Worm (Caenorhabditis elegans) whole organism, mixed stage, embryonic: ENCODE measurements around the gene glct-6.
A peak's percentile ranks its signal among the peaks of the same experiment; 100 is the strongest.

Source experiments
- M03D4.4 ChIP-seq: sonication (generic microtip); optimal IDR thresholded peaks from 2 replicates; lab custom pipeline; 2017; ENCODE audit warnings: mild to moderate bottlenecking, missing genetic modification characterization, missing compliant biosample characterization
- bed-3 ChIP-seq: fragments of 200-800 bp; sonication (Bioruptor generic); optimal IDR thresholded peaks from 3 replicates; lab custom pipeline; 2018; ENCODE audit warnings: mild to moderate bottlenecking, missing genetic modification characterization, moderate library complexity, missing compliant biosample characterization
- blmp-1 ChIP-seq: fragments of 150-350 bp; optimal IDR thresholded peaks from 2 replicates; lab custom pipeline; 2014; ENCODE audit warnings: missing biosample characterization, missing genetic modification characterization
- ceh-39 ChIP-seq: fragments of 150-350 bp; optimal IDR thresholded peaks from 2 replicates; lab custom pipeline; 2014; ENCODE audit warnings: missing biosample characterization, missing genetic modification characterization
- ceh-43 ChIP-seq: fragments of 200-800 bp; sonication (Bioruptor generic); optimal IDR thresholded peaks from 2 replicates; lab custom pipeline; 2018; ENCODE audit warnings: mild to moderate bottlenecking, missing genetic modification characterization, moderate library complexity, missing compliant biosample characterization
- ceh-83 ChIP-seq: fragments of 200-800 bp; sonication (Bioruptor generic); optimal IDR thresholded peaks from 2 replicates; lab custom pipeline; 2018; ENCODE audit warnings: mild to moderate bottlenecking, missing genetic modification characterization, missing compliant biosample characterization
- ces-1 ChIP-seq: fragments of 150-350 bp; optimal IDR thresholded peaks from 2 replicates; lab custom pipeline; 2014; ENCODE audit warnings: missing biosample characterization, missing genetic modification reagents, missing genetic modification characterization
- cnd-1 ChIP-seq: fragments of 200-800 bp; sonication (Bioruptor generic); optimal IDR thresholded peaks from 2 replicates; lab custom pipeline; 2018; ENCODE audit warnings: mild to moderate bottlenecking, missing genetic modification characterization, missing compliant biosample characterization
- drap-1 ChIP-seq: fragments of 200-800 bp; sonication (Bioruptor generic); optimal IDR thresholded peaks from 3 replicates; lab custom pipeline; 2018; ENCODE audit warnings: mild to moderate bottlenecking, missing genetic modification characterization, missing compliant biosample characterization
- elt-1 ChIP-seq: sonication (generic microtip); optimal IDR thresholded peaks from 2 replicates; lab custom pipeline; 2017; ENCODE audit warnings: missing genetic modification characterization, mild to moderate bottlenecking, missing compliant biosample characterization, antibody characterized with exemption, moderate library complexity, borderline replicate concordance; ENCODE audit not compliant: insufficient read depth
- elt-3 ChIP-seq: fragments of 150-350 bp; optimal IDR thresholded peaks from 2 replicates; lab custom pipeline; 2014; ENCODE audit warnings: missing biosample characterization, missing genetic modification characterization
- flh-1 ChIP-seq: fragments of 200-800 bp; sonication (Bioruptor generic); optimal IDR thresholded peaks from 2 replicates; lab custom pipeline; 2018; ENCODE audit warnings: mild to moderate bottlenecking, missing genetic modification characterization, moderate library complexity, missing compliant biosample characterization
- ham-2 ChIP-seq: fragments of 200-800 bp; sonication (Bioruptor generic); optimal IDR thresholded peaks from 2 replicates; lab custom pipeline; 2018; ENCODE audit warnings: mild to moderate bottlenecking, missing genetic modification characterization, missing compliant biosample characterization
- hlh-1 ChIP-seq: fragments of 150-350 bp; optimal IDR thresholded peaks from 2 replicates; lab custom pipeline; 2014; ENCODE audit warnings: missing biosample characterization, missing genetic modification reagents, missing genetic modification characterization
- lin-13 ChIP-seq: fragments of 150-350 bp; optimal IDR thresholded peaks from 2 replicates; lab custom pipeline; 2014; ENCODE audit warnings: missing biosample characterization, missing genetic modification characterization
- lin-32 ChIP-seq: fragments of 200-800 bp; sonication (Bioruptor generic); optimal IDR thresholded peaks from 2 replicates; lab custom pipeline; 2018; ENCODE audit warnings: mild to moderate bottlenecking, missing genetic modification characterization, missing compliant biosample characterization
- lsy-2 ChIP-seq: fragments of 150-350 bp; optimal IDR thresholded peaks from 2 replicates; lab custom pipeline; 2014; ENCODE audit warnings: missing biosample characterization, missing genetic modification characterization
- mab-5 ChIP-seq: fragments of 150-350 bp; optimal IDR thresholded peaks from 2 replicates; lab custom pipeline; 2014; ENCODE audit warnings: missing biosample characterization, missing genetic modification characterization
- mep-1 ChIP-seq: fragments of 150-350 bp; optimal IDR thresholded peaks from 2 replicates; lab custom pipeline; 2017; ENCODE audit warnings: missing biosample characterization, missing genetic modification reagents, missing genetic modification characterization, inconsistent platforms
- mls-2 ChIP-seq: sonication (generic microtip); optimal IDR thresholded peaks from 2 replicates; lab custom pipeline; 2016; ENCODE audit warnings: mild to moderate bottlenecking, missing genetic modification characterization, moderate library complexity, missing compliant biosample characterization
- nhr-12 ChIP-seq: fragments of 150-350 bp; optimal IDR thresholded peaks from 2 replicates; lab custom pipeline; 2014; ENCODE audit warnings: missing biosample characterization, missing genetic modification characterization
- nhr-2 ChIP-seq: fragments of 150-350 bp; optimal IDR thresholded peaks from 2 replicates; lab custom pipeline; 2014; ENCODE audit warnings: missing biosample characterization, missing genetic modification characterization
- nhr-237 ChIP-seq: fragments of 150-350 bp; optimal IDR thresholded peaks from 2 replicates; lab custom pipeline; 2014; ENCODE audit warnings: missing biosample characterization, missing genetic modification characterization
- nhr-28 ChIP-seq: fragments of 150-350 bp; optimal IDR thresholded peaks from 2 replicates; lab custom pipeline; 2014; ENCODE audit warnings: missing biosample characterization, missing genetic modification characterization
- nhr-76 ChIP-seq: sonication (generic microtip); optimal IDR thresholded peaks from 2 replicates; lab custom pipeline; 2017; ENCODE audit warnings: missing biosample characterization, missing genetic modification characterization
- pha-4 ChIP-seq: fragments of 150-350 bp; optimal IDR thresholded peaks from 2 replicates; lab custom pipeline; 2018; ENCODE audit warnings: missing biosample characterization, missing genetic modification reagents, missing genetic modification characterization
- sem-2 ChIP-seq: fragments of 200-800 bp; sonication (Bioruptor generic); optimal IDR thresholded peaks from 2 replicates; lab custom pipeline; 2018; ENCODE audit warnings: mild to moderate bottlenecking, missing genetic modification characterization, missing compliant biosample characterization
- snpc-4 ChIP-seq: fragments of 150-350 bp; optimal IDR thresholded peaks from 2 replicates; lab custom pipeline; 2014; ENCODE audit warnings: missing biosample characterization, missing genetic modification characterization
- sptf-1 ChIP-seq: sonication (generic microtip); optimal IDR thresholded peaks from 2 replicates; lab custom pipeline; 2017; ENCODE audit warnings: mild to moderate bottlenecking, missing genetic modification characterization, moderate library complexity, missing compliant biosample characterization
- tbx-8 ChIP-seq: fragments of 200-800 bp; sonication (Bioruptor generic); optimal IDR thresholded peaks from 2 replicates; lab custom pipeline; 2018; ENCODE audit warnings: mild to moderate bottlenecking, missing genetic modification characterization, moderate library complexity, missing compliant biosample characterization
- unc-120 ChIP-seq: sonication (generic microtip); optimal IDR thresholded peaks from 2 replicates; lab custom pipeline; 2017; ENCODE audit warnings: missing genetic modification characterization, missing compliant biosample characterization; ENCODE audit not compliant: poor library complexity, severe bottlenecking
- unc-39 ChIP-seq: fragments of 150-350 bp; optimal IDR thresholded peaks from 2 replicates; lab custom pipeline; 2014; ENCODE audit warnings: missing biosample characterization, missing genetic modification characterization
- unc-62 ChIP-seq: fragments of 150-350 bp; optimal IDR thresholded peaks from 2 replicates; lab custom pipeline; 2014; ENCODE audit warnings: missing biosample characterization, missing genetic modification reagents, missing genetic modification characterization
- zip-8 ChIP-seq: fragments of 150-350 bp; optimal IDR thresholded peaks from 2 replicates; lab custom pipeline; 2014; ENCODE audit warnings: missing biosample characterization, missing genetic modification characterization
- ztf-11 ChIP-seq: fragments of 150-350 bp; optimal IDR thresholded peaks from 2 replicates; lab custom pipeline; 2014; ENCODE audit warnings: missing biosample characterization, missing genetic modification characterization

The glct-6 gene

DNA sequence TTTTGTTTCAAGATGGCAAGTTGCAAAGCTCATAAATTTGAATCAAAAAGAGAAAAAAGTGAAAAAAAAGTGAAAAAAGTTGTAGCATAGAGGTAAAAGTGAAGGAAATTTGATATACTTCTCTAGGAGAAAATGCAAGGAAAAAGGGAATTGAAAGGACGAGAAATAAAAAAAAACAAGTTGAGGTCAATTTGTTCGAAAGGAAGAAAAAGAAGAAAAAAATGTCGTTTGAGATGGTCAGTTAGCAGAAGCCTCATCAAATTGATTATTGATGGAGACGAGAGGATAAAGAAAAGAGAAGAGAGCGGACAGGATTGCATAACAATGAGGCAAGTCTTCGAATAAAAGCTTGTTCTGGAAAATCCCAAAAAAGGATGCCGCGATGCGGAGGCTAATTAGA, 36.1 kb downstream of the glct-6 start:
- TF ChIP-seq ces-1 (GFP tag; lab: Kevin White, UChicago): peak; percentile 2
- no peak for TF ChIP-seq cnd-1 (tag; lab: Kevin White, UChicago)

DNA sequence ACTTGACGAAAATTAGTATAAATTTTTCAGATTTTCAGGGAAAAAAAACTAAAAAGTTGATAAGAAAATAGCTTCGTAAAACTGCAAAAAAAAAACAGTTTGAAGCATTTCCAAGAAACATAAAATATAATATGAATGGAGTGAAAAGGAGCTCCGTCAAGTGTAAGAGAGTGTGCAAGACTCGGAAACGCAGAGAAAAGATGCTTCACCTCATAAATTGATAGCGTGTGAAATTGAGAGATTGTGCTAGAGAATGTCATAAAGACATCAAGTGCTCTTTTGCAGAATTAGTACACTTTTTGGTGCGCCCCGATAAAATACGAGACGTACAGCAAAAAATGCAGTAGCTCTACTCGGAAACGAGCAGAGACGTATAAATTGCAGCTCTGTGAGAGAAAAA, 37.5 kb downstream of the glct-6 start:
- TF ChIP-seq mep-1 (no peak), ceh-83 (GFP tag; lab: Kevin White, UChicago) (no peak), lin-32 (GFP tag; lab: Kevin White, UChicago) (no peak), tbx-8 (GFP tag; lab: Kevin White, UChicago) (no peak), nhr-12 (tag; lab: Kevin White, UChicago) (no peak), pha-4 (tag; lab: Kevin White, UChicago) (no peak), elt-3 (tag; lab: Kevin White, UChicago) (no peak)

DNA sequence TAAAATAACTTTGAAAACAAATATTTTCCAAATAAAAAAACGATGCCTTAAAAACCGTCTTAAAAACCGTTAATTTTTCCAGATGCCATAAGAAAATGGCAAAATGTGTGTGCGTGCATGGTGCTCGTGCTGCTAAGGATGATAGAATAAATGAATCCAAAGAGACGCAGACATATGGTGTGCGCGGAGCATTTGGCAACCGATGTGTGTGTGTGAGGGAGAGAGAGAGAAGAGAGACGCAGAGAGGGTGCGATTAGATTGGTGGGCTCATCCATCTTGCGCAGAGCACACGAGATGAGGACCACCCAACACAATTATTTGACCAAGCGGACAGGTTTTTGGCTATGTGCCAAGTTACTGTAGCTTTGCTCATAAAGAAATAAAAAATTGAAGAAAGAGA, 40.7 kb downstream of the glct-6 start:
- TF ChIP-seq mls-2 (tag; lab: Kevin White, UChicago): peak; percentile 54
- peak; percentile 45 for TF ChIP-seq nhr-2
- TF ChIP-seq pha-4 (tag; lab: Kevin White, UChicago): peak; percentile 60
- TF ChIP-seq unc-39 (tag; lab: Kevin White, UChicago): no peak
- peak; percentile 96 for TF ChIP-seq ces-1 (GFP tag; lab: Kevin White, UChicago)
- no peak for TF ChIP-seq flh-1 (GFP tag; lab: Kevin White, UChicago)
- TF ChIP-seq ztf-11: no peak
- TF ChIP-seq zip-8 (tag; lab: Kevin White, UChicago): no peak
- peak; percentile 50 for TF ChIP-seq unc-120 (tag; lab: Kevin White, UChicago)
- peak; percentile 48 for TF ChIP-seq ceh-39 (tag; lab: Kevin White, UChicago)
- peak; percentile 16 for TF ChIP-seq M03D4.4
- TF ChIP-seq nhr-28 (tag; lab: Kevin White, UChicago): no peak
- TF ChIP-seq blmp-1: no peak
- peak; percentile 40 for TF ChIP-seq lin-32 (GFP tag; lab: Kevin White, UChicago)
- peak; percentile 53 for TF ChIP-seq hlh-1 (tag; lab: Kevin White, UChicago)
- TF ChIP-seq sptf-1 (tag; lab: Kevin White, UChicago): peak; percentile 40
- TF ChIP-seq lin-13 (tag; lab: Kevin White, UChicago): peak; percentile 52
- peak; percentile 25 for TF ChIP-seq mep-1
- peak; percentile 9 for TF ChIP-seq nhr-237 (tag; lab: Kevin White, UChicago)
- no peak for TF ChIP-seq cnd-1 (tag; lab: Kevin White, UChicago)
- TF ChIP-seq elt-1 (tag; lab: Kevin White, UChicago): no peak
- TF ChIP-seq unc-62 (GFP tag; lab: Kevin White, UChicago): peak; percentile 39
- no peak for TF ChIP-seq elt-3 (tag; lab: Kevin White, UChicago)
- no peak for TF ChIP-seq bed-3 (GFP tag; lab: Kevin White, UChicago)
- TF ChIP-seq nhr-76 (tag; lab: Kevin White, UChicago): no peak
- TF ChIP-seq sem-2 (GFP tag; lab: Kevin White, UChicago): no peak
- no peak for TF ChIP-seq nhr-12 (tag; lab: Kevin White, UChicago)
- TF ChIP-seq drap-1: no peak
- no peak for TF ChIP-seq ceh-43
- TF ChIP-seq snpc-4: no peak
- TF ChIP-seq lsy-2 (tag; lab: Kevin White, UChicago): no peak
- no peak for TF ChIP-seq tbx-8 (GFP tag; lab: Kevin White, UChicago)
- TF ChIP-seq mab-5 (tag; lab: Kevin White, UChicago): no peak
- TF ChIP-seq ham-2: no peak
- no peak for TF ChIP-seq ceh-83 (GFP tag; lab: Kevin White, UChicago)

DNA sequence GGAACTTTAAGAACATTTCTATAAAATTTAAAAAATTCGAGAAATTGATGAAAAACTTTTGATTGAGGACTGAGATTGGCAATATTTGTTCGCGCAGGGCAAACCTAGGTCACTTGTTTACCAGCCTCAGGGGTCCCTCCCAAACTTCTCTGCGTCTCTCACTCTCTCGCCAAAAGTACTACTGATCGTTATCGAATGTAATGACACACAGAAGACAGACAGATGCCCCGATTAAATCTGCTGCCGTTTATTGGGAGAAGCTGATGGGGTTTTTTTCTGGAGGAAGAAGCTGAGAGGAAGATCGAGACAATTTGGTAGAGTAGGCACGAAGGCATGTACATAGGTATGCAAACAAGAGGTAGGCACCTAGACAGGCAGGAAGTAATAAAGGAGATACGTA, 41.4 kb downstream of the glct-6 start:
- TF ChIP-seq ceh-83 (GFP tag; lab: Kevin White, UChicago): no peak
- TF ChIP-seq elt-3 (tag; lab: Kevin White, UChicago): no peak
- no peak for TF ChIP-seq bed-3 (GFP tag; lab: Kevin White, UChicago)
- TF ChIP-seq nhr-2: peak; percentile 4
- peak; percentile 56 for TF ChIP-seq hlh-1 (tag; lab: Kevin White, UChicago)
- TF ChIP-seq ham-2: peak; percentile 31
- peak; percentile 66 for TF ChIP-seq unc-62 (GFP tag; lab: Kevin White, UChicago)
- no peak for TF ChIP-seq sem-2 (GFP tag; lab: Kevin White, UChicago)
- peak; percentile 84 for TF ChIP-seq elt-1 (tag; lab: Kevin White, UChicago)
- TF ChIP-seq flh-1 (GFP tag; lab: Kevin White, UChicago): no peak
- no peak for TF ChIP-seq lin-32 (GFP tag; lab: Kevin White, UChicago)
- no peak for TF ChIP-seq mab-5 (tag; lab: Kevin White, UChicago)
- no peak for TF ChIP-seq mep-1
- no peak for TF ChIP-seq nhr-12 (tag; lab: Kevin White, UChicago)
- no peak for TF ChIP-seq zip-8 (tag; lab: Kevin White, UChicago)
- TF ChIP-seq, all 35 proteins: peak for 5
